Fruit fly (Drosophila melanogaster) whole organism, adult: ENCODE results near the gene Eip63F-1.

Experiments used
- CG11617 ChIP-seq: fragments of 200-800 bp; sonication (Bioruptor generic); optimal IDR thresholded peaks from 2 replicates; lab custom pipeline; 2017; ENCODE audit warnings: mild to moderate bottlenecking, missing biosample characterization, missing genetic modification reagents, missing genetic modification characterization
- CG12768 ChIP-seq: fragments of 200-800 bp; sonication (Bioruptor generic); optimal IDR thresholded peaks from 2 replicates; lab custom pipeline; 2017; ENCODE audit warnings: missing biosample characterization, missing genetic modification characterization, mild to moderate bottlenecking, moderate library complexity, missing genetic modification reagents
- CG14711 ChIP-seq: fragments of 200-800 bp; sonication (Bioruptor generic); optimal IDR thresholded peaks from 2 replicates; lab custom pipeline; 2018; ENCODE audit warnings: missing biosample characterization, mild to moderate bottlenecking, missing genetic modification characterization, moderate library complexity
- CG33017 ChIP-seq: fragments of 200-800 bp; sonication (Bioruptor generic); optimal IDR thresholded peaks from 2 replicates; lab custom pipeline; 2018; ENCODE audit warnings: missing biosample characterization, mild to moderate bottlenecking, missing genetic modification characterization, moderate library complexity
- CG5204 ChIP-seq: fragments of 200-800 bp; sonication (Bioruptor generic); optimal IDR thresholded peaks from 2 replicates; lab custom pipeline; 2016; ENCODE audit warnings: missing biosample characterization, missing genetic modification characterization
- CG7045 ChIP-seq: fragments of 200-800 bp; sonication (Bioruptor generic); optimal IDR thresholded peaks from 2 replicates; lab custom pipeline; 2017; ENCODE audit warnings: missing biosample characterization, mild to moderate bottlenecking, missing genetic modification characterization
- Hr96 ChIP-seq: fragments of 200-800 bp; sonication (Bioruptor generic); optimal IDR thresholded peaks from 2 replicates; lab custom pipeline; 2016; ENCODE audit warnings: missing biosample characterization, missing genetic modification characterization
- bab1 ChIP-seq: fragments of 200-800 bp; sonication (Bioruptor generic); optimal IDR thresholded peaks from 3 replicates; lab custom pipeline; 2019; ENCODE audit warnings: missing biosample characterization, mild to moderate bottlenecking, missing genetic modification characterization, moderate library complexity
- cic ChIP-seq: fragments of 200-800 bp; sonication (Bioruptor generic); optimal IDR thresholded peaks from 2 replicates; lab custom pipeline; 2017; ENCODE audit warnings: missing biosample characterization, mild to moderate bottlenecking, missing genetic modification characterization, moderate library complexity
- kay ChIP-seq: fragments of 200-800 bp; sonication (Bioruptor generic); peaks from one replicate; lab custom pipeline; 2016; ENCODE audit warnings: missing biosample characterization, missing genetic modification characterization, borderline replicate concordance
- pad ChIP-seq: fragments of 200-800 bp; sonication (Bioruptor generic); optimal IDR thresholded peaks from 3 replicates; lab custom pipeline; 2017; ENCODE audit warnings: missing biosample characterization, missing genetic modification characterization, mild to moderate bottlenecking, moderate library complexity, missing genetic modification reagents
- tj ChIP-seq: fragments of 200-800 bp; sonication (Bioruptor generic); optimal IDR thresholded peaks from 3 replicates; lab custom pipeline; 2017; ENCODE audit warnings: missing biosample characterization, mild to moderate bottlenecking, missing genetic modification characterization, moderate library complexity

- TF ChIP-seq CG11617 (no peak), CG14711 (tag; lab: Kevin White, UChicago) (no peak), CG7045 (no peak), tj (peak; percentile 3), Hr96 (GFP tag; lab: Kevin White, UChicago) (no peak), CG12768 (GFP tag; lab: Kevin White, UChicago) (peak; percentile 46), kay (GFP tag; lab: Kevin White, UChicago) (peak; percentile 34), pad (no peak), cic (GFP tag; lab: Kevin White, UChicago) (peak; percentile 59), bab1 (GFP tag; lab: Kevin White, UChicago) (no peak), CG5204 (GFP tag; lab: Kevin White, UChicago) (no peak), CG33017 (tag; lab: Kevin White, UChicago) (no peak)
Measured at dm6 chr3L:3923631-3924274, 11.7 kb downstream of the Eip63F-1 start.
